Worm (Caenorhabditis elegans) whole organism, L4 larva: Measurements from ENCODE around the gene C15B12.4.

ENCODE experiments used
- Y105C5A.15 ChIP-seq: fragments of 200-800 bp; sonication (Bioruptor generic); IDR thresholded peaks from 2 replicates; pipeline ENCODE4 v1.3.6; 2022; ENCODE audit warnings: missing genetic modification characterization, missing compliant biosample characterization
- Y48G9A.11 ChIP-seq: fragments of 200-800 bp; sonication (Bioruptor generic); IDR thresholded peaks from 2 replicates; pipeline ENCODE4 v1.3.6; 2022; ENCODE audit warnings: missing genetic modification reagents, missing genetic modification characterization, missing compliant biosample characterization
- aha-1 ChIP-seq: fragments of 150-350 bp; peaks from one replicate; lab custom pipeline; 2014; ENCODE audit warnings: missing biosample characterization, missing genetic modification characterization
- aly-2 ChIP-seq: sonication (generic microtip); optimal IDR thresholded peaks from 2 replicates; lab custom pipeline; 2018; ENCODE audit warnings: missing biosample characterization, missing genetic modification characterization
- ceh-20 ChIP-seq: fragments of 200-800 bp; sonication (Bioruptor generic); IDR thresholded peaks from 2 replicates; pipeline ENCODE4 v1.3.6; 2022; ENCODE audit warnings: missing genetic modification reagents, missing genetic modification characterization, missing compliant biosample characterization
- ceh-28 ChIP-seq: fragments of 150-350 bp; optimal IDR thresholded peaks from 2 replicates; lab custom pipeline; 2014; ENCODE audit warnings: missing biosample characterization, missing genetic modification reagents, missing genetic modification characterization
- ceh-44 ChIP-seq: fragments of 200-800 bp; sonication (Bioruptor generic); IDR thresholded peaks from 2 replicates; pipeline ENCODE4 v1.3.6; 2022; ENCODE audit warnings: missing genetic modification reagents, missing genetic modification characterization, missing compliant biosample characterization
- ceh-82 ChIP-seq: sonication (generic microtip); optimal IDR thresholded peaks from 2 replicates; lab custom pipeline; 2017; ENCODE audit warnings: missing biosample characterization, missing genetic modification characterization
- cey-2 ChIP-seq: sonication (generic microtip); optimal IDR thresholded peaks from 3 replicates; lab custom pipeline; 2017; ENCODE audit warnings: missing genetic modification characterization, mild to moderate bottlenecking, missing compliant biosample characterization, antibody characterized with exemption, borderline replicate concordance; ENCODE audit not compliant: insufficient read depth
- daf-16 ChIP-seq, 3 experiments: sonication (generic microtip); optimal IDR thresholded peaks; 2 replicates each; lab custom pipeline; 2016 to 2017; ENCODE audit warnings: missing genetic modification characterization in 3 of 3, missing genetic modification reagents in 3 of 3, mild to moderate bottlenecking in 2 of 3, missing compliant biosample characterization in 2 of 3, missing biosample characterization in 1 of 3, moderate library complexity in 1 of 3
- dmd-6 ChIP-seq: fragments of 200-800 bp; sonication (Bioruptor generic); IDR thresholded peaks from 2 replicates; pipeline ENCODE4 v1.3.6; 2022; ENCODE audit warnings: missing genetic modification reagents, missing genetic modification characterization, missing compliant biosample characterization
- dpl-1 ChIP-seq: fragments of 150-350 bp; optimal IDR thresholded peaks from 2 replicates; lab custom pipeline; 2014; ENCODE audit warnings: missing biosample characterization, missing genetic modification reagents, missing genetic modification characterization
- dve-1 ChIP-seq: sonication (generic microtip); optimal IDR thresholded peaks from 2 replicates; lab custom pipeline; 2017; ENCODE audit warnings: antibody characterized with exemption, mild to moderate bottlenecking, missing genetic modification characterization, missing compliant biosample characterization; ENCODE audit not compliant: insufficient read depth
- hif-1 ChIP-seq, 2 experiments: sonication (generic microtip); optimal IDR thresholded peaks; 2 replicates each; lab custom pipeline; 2016 to 2017; ENCODE audit warnings: missing compliant biosample characterization in 2 of 2, missing genetic modification characterization in 2 of 2, missing genetic modification reagents in 2 of 2, missing genotype in 2 of 2, mild to moderate bottlenecking in 1 of 2
- hlh-11 ChIP-seq: fragments of 200-800 bp; sonication (Bioruptor generic); optimal IDR thresholded peaks from 2 replicates; lab custom pipeline; 2018; ENCODE audit warnings: mild to moderate bottlenecking, missing genetic modification characterization, missing compliant biosample characterization
- hlh-30 ChIP-seq: sonication (generic microtip); optimal IDR thresholded peaks from 2 replicates; lab custom pipeline; 2017; ENCODE audit warnings: antibody characterized with exemption, mild to moderate bottlenecking, missing genetic modification characterization, missing compliant biosample characterization; ENCODE audit not compliant: insufficient read depth
- hmg-1.1 ChIP-seq: fragments of 200-800 bp; sonication (Bioruptor generic); IDR thresholded peaks from 2 replicates; pipeline ENCODE4 v1.3.6; 2022; ENCODE audit warnings: missing genetic modification reagents, missing genetic modification characterization, missing compliant biosample characterization
- lsy-2 ChIP-seq, 2 experiments: fragments of 150-350 bp in 1 of 2; sonication (generic microtip) in 1 of 2; optimal IDR thresholded peaks; 2 replicates each; lab custom pipeline; 2014 to 2017; ENCODE audit warnings: missing biosample characterization in 2 of 2, missing genetic modification characterization in 2 of 2
- mdl-1 ChIP-seq, 2 experiments: fragments of 150-350 bp in 1 of 2; sonication (generic microtip) in 1 of 2; optimal IDR thresholded peaks; 2 replicates each; lab custom pipeline; 2014 to 2017; ENCODE audit warnings: missing biosample characterization in 2 of 2, missing genetic modification characterization in 2 of 2
- mep-1 ChIP-seq: fragments of 150-350 bp; sonication (generic microtip); optimal IDR thresholded peaks from 3 replicates; lab custom pipeline; 2014; ENCODE audit warnings: missing biosample characterization, missing genetic modification characterization
- mes-2 ChIP-seq: sonication (generic microtip); optimal IDR thresholded peaks from 2 replicates; lab custom pipeline; 2016; ENCODE audit warnings: missing genotype, mild to moderate bottlenecking, missing genetic modification characterization, missing compliant biosample characterization; ENCODE audit not compliant: poor library complexity, severe bottlenecking
- nhr-11 ChIP-seq: fragments of 150-350 bp; optimal IDR thresholded peaks from 2 replicates; lab custom pipeline; 2014; ENCODE audit warnings: missing biosample characterization, missing genetic modification characterization
- php-3 ChIP-seq: fragments of 200-800 bp; sonication (Bioruptor generic); IDR thresholded peaks from 2 replicates; pipeline ENCODE4 v1.3.6; 2022; ENCODE audit warnings: missing genetic modification reagents, missing genetic modification characterization, missing compliant biosample characterization
- pqm-1 ChIP-seq: sonication (generic microtip); optimal IDR thresholded peaks from 2 replicates; lab custom pipeline; 2017; ENCODE audit warnings: missing biosample characterization, missing genetic modification characterization
- rbr-2 ChIP-seq: sonication (generic microtip); optimal IDR thresholded peaks from 2 replicates; lab custom pipeline; 2016; ENCODE audit warnings: missing genotype, missing genetic modification characterization, missing compliant biosample characterization
- set-16 ChIP-seq: fragments of 200-800 bp; sonication (Bioruptor generic); IDR thresholded peaks from 2 replicates; pipeline ENCODE4 v1.3.6; 2022; ENCODE audit warnings: missing genetic modification reagents, missing genetic modification characterization, missing compliant biosample characterization
- skn-1 ChIP-seq: fragments of 150-350 bp; optimal IDR thresholded peaks from 2 replicates; lab custom pipeline; 2014; ENCODE audit warnings: missing biosample characterization, missing genetic modification characterization
- snpc-1.2 ChIP-seq: fragments of 200-800 bp; sonication (Bioruptor generic); IDR thresholded peaks from 2 replicates; pipeline ENCODE4 v1.3.6; 2022; ENCODE audit warnings: missing genetic modification reagents, missing genetic modification characterization, missing compliant biosample characterization
- unc-62 ChIP-seq, 3 experiments: fragments of 150-350 bp in 1 of 3; sonication (generic microtip); optimal IDR thresholded peaks in 2 of 3; peaks in 1 of 3; 1 replicate in 1 of 3; 2 replicates in 2 of 3; lab custom pipeline; 2014 to 2017; ENCODE audit warnings: missing biosample characterization in 3 of 3, missing genetic modification characterization in 3 of 3, missing genetic modification reagents in 3 of 3, missing genotype in 1 of 3
- ztf-11 ChIP-seq: fragments of 150-350 bp; optimal IDR thresholded peaks from 2 replicates; lab custom pipeline; 2014; ENCODE audit warnings: missing biosample characterization, missing genetic modification characterization
- ztf-7 ChIP-seq: fragments of 150-350 bp; optimal IDR thresholded peaks from 2 replicates; lab custom pipeline; 2014; ENCODE audit warnings: missing biosample characterization, missing genetic modification characterization

The C15B12.4 gene

DNA sequence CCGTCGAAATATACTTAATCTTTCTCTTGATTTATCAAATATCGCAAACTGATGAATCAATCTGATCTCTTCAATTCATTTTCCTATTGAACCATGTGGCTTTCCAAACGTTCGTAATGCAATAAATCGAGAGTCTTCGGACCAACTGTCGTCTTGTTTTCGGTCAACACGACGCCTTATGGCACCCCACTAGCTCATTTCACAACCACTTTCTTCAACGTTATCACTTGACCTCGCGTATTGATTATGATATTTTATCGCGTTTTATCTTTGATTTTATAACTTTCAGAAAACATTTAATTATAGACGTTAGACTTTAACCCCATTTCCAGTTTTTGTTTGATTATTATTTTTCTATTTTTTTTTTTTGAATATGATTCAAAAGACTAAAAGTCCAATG lies 36.3 kb upstream of the C15B12.4 start:
- TF ChIP-seq dve-1 (tag; lab: Kevin White, UChicago): peak; percentile 19
- peak; percentile 75; the same call in 1 of the 2 replicates for TF ChIP-seq php-3
- no peak for TF ChIP-seq skn-1 (tag; lab: Kevin White, UChicago)
- peak; percentile 25 for TF ChIP-seq hlh-30
- TF ChIP-seq unc-62 (GFP tag; optimal IDR thresholded peaks at IDR 0.05 in 1 of 2; lab: Kevin White, UChicago): peak in 1 of 2 experiments; percentile 89
- no peak for TF ChIP-seq unc-62 (tag; optimal IDR thresholded peaks at IDR 0.05; lab: Kevin White, UChicago)
- peak; percentile 43 for TF ChIP-seq hlh-11
- TF ChIP-seq daf-16 (GFP tag; optimal IDR thresholded peaks at IDR 0.05; lab: Kevin White, UChicago): peak in 1 of 2 experiments; percentile 66
- peak; percentile 86 for TF ChIP-seq daf-16 (tag; optimal IDR thresholded peaks at IDR 0.05; lab: Kevin White, UChicago)
- TF ChIP-seq mdl-1 (tag; optimal IDR thresholded peaks at IDR 0.05; lab: Kevin White, UChicago): no peak
- TF ChIP-seq aha-1 (tag; lab: Kevin White, UChicago): peak; percentile 65
- TF ChIP-seq nhr-11 (tag; lab: Kevin White, UChicago): peak; percentile 24
- no peak for TF ChIP-seq hif-1 (tag; optimal IDR thresholded peaks at IDR 0.05; lab: Kevin White, UChicago)
- 0 out of 2 replicates have a peak, but pooled peaks have one; percentile 7 for TF ChIP-seq dmd-6 (GFP tag; lab: Robert Waterston, UW)

DNA sequence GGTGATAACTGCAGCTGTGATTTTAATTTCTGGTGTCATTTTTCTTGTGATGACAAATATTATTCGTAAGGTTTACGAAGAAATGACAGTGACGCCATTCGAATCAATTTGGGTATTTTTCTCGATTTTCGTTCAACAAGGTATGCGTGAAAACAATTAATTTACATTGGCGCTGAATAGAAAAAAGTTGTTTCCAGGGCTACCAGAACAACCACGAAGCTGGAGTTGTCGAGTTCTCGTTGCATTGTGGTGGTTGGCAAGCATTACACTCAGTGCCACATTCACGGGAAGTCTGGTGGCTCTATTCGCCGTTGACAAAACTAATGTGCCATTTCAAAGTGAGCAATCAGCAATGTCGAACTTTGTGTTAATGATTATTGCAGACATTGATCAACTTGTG lies 34.2 kb upstream of the C15B12.4 start:
- TF ChIP-seq unc-62 (GFP tag; optimal IDR thresholded peaks at IDR 0.05 in 1 of 2; lab: Kevin White, UChicago): peak in 1 of 2 experiments; percentile 96
- no peak for TF ChIP-seq unc-62 (tag; optimal IDR thresholded peaks at IDR 0.05; lab: Kevin White, UChicago)
- no peak for TF ChIP-seq Y48G9A.11 (GFP tag; lab: Robert Waterston, UW)

DNA sequence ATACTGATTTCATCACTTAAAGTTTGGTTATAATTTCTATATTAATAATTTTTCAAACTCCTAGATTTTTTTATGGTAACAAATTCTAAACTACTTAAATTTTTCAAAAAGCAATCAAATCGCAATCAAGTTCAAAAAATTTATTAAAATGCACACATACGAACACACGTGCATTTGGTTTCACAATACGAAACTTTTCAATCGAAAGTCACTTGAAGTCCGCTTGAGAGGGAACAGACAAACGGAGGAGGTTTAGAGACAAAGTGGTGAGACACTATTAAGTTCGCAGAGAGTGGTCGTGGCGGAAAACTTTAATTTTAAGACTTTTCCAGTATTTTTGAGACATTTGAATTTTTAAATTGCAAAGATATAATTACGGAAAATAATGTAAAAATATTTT lies 32.1 kb upstream of the C15B12.4 start, which contains the start of gene glr-8:
glr-8 (plus strand) TSS at position 319 of the 400 bp plus-strand sequence.
- peak in 1 of 2 experiments; percentile 2 for TF ChIP-seq unc-62 (GFP tag; optimal IDR thresholded peaks at IDR 0.05 in 1 of 2; lab: Kevin White, UChicago)
- no peak for TF ChIP-seq unc-62 (tag; optimal IDR thresholded peaks at IDR 0.05; lab: Kevin White, UChicago)
- TF ChIP-seq aha-1 (tag; lab: Kevin White, UChicago): peak; percentile 54
- peak; percentile 55 for TF ChIP-seq hlh-30
- TF ChIP-seq ceh-20 (GFP tag; lab: Robert Waterston, UW): no peak
- TF ChIP-seq mdl-1 (tag; optimal IDR thresholded peaks at IDR 0.05; lab: Kevin White, UChicago): peak in 1 of 2 experiments; percentile 5
- TF ChIP-seq snpc-1.2 (GFP tag; lab: Robert Waterston, UW): no peak
- TF ChIP-seq daf-16 (GFP tag; optimal IDR thresholded peaks at IDR 0.05; lab: Kevin White, UChicago): no peak
- TF ChIP-seq daf-16 (tag; optimal IDR thresholded peaks at IDR 0.05; lab: Kevin White, UChicago): peak; percentile 19
- peak; percentile 35 for TF ChIP-seq dve-1 (tag; lab: Kevin White, UChicago)

DNA sequence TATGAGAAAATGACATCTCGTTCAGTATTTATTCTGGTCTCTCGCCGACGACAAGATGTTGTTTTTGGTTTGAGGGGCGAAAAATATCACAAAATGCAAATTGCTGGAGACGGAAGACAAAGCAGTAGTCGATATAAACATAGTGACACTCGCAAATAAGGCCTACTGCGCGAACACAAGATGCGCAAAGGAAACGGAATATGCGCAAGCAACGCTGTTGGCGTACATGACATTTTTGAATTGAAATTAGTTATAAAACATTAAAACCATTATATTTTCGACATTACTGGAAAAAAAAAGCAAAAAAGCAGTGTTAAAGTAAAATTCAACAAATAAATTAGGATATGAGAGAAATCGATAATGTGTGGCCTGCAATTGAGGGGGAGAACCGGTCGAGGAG lies 31.5 kb upstream of the C15B12.4 start, which contains the start of gene cdf-1:
cdf-1 (minus strand) TSS at position 136 of the 400 bp plus-strand sequence.
- peak; percentile 13 for TF ChIP-seq dpl-1 (GFP tag; lab: Kevin White, UChicago)
- no peak for TF ChIP-seq ztf-11 (tag; lab: Kevin White, UChicago)
- TF ChIP-seq cey-2 (tag; lab: Kevin White, UChicago): no peak
- peak; percentile 5 for TF ChIP-seq mep-1 (tag; lab: Kevin White, UChicago)
- TF ChIP-seq hmg-1.1 (GFP tag; lab: Robert Waterston, UW): 0 out of 2 replicates have a peak, but pooled peaks have one; percentile 28
- peak; percentile 40 for TF ChIP-seq aha-1 (tag; lab: Kevin White, UChicago)
- TF ChIP-seq ceh-28 (tag; lab: Kevin White, UChicago): peak; percentile 9
- TF ChIP-seq mes-2: peak; percentile 48
- TF ChIP-seq ceh-44 (GFP tag; lab: Robert Waterston, UW): no peak
- TF ChIP-seq rbr-2 (tag; lab: Kevin White, UChicago): peak; percentile 18
- TF ChIP-seq Y105C5A.15 (GFP tag; lab: Robert Waterston, UW): no peak
- no peak for TF ChIP-seq aly-2
- peak in 1 of 2 experiments; percentile 32 for TF ChIP-seq lsy-2 (tag; optimal IDR thresholded peaks at IDR 0.05; lab: Kevin White, UChicago)
- TF ChIP-seq, all 104 proteins: peak for 8

DNA sequence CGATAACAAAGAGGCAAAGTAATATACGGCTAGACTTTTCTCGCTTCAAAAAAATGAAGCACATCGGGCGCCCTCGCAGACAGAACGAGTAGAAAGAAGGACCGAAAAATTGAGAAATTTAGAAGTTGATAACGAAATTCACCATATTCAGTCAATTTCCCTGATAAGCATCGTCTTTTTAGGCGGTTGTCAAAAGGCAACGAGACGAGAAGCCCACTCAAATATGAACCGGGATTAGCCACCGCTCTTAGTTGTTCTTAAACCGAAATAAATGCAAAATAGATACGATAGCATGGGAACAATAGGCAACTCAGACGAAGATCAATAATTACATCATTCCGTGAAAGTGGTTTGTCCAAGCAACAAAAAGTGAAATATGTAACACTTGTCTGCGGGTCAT lies 29.6 kb upstream of the C15B12.4 start:
- peak; percentile 15 for TF ChIP-seq ztf-7
- TF ChIP-seq pqm-1 (tag; lab: Kevin White, UChicago): peak; percentile 59
- no peak for TF ChIP-seq set-16 (GFP tag; lab: Robert Waterston, UW)
- TF ChIP-seq daf-16 (GFP tag; optimal IDR thresholded peaks at IDR 0.05; lab: Kevin White, UChicago): no peak
- peak; percentile 48 for TF ChIP-seq daf-16 (tag; optimal IDR thresholded peaks at IDR 0.05; lab: Kevin White, UChicago)
- TF ChIP-seq dve-1 (tag; lab: Kevin White, UChicago): peak; percentile 57
- no peak for TF ChIP-seq ceh-82 (tag; lab: Kevin White, UChicago)
- TF ChIP-seq, all 104 proteins: peak for 4
